Fruit fly (Drosophila melanogaster) whole organism, embryonic: Measurements from ENCODE around the gene CG46244.

ENCODE experiments used
- ATbp ChIP-seq: fragments of 200-800 bp; sonication (Bioruptor generic); optimal IDR thresholded peaks from 2 replicates; lab custom pipeline; 2017; ENCODE audit warnings: missing biosample characterization, mild to moderate bottlenecking, missing genetic modification characterization, missing genetic modification reagents
- Bdp1 ChIP-seq: fragments of 200-800 bp; sonication (Bioruptor generic); optimal IDR thresholded peaks from 3 replicates; lab custom pipeline; 2016; ENCODE audit warnings: missing biosample characterization, missing genetic modification characterization
- C15 ChIP-seq: fragments of 200-800 bp; sonication (Bioruptor generic); IDR thresholded peaks from 3 replicates; pipeline ENCODE4 v1.3.6; 2022; ENCODE audit warnings: missing biosample characterization, missing genetic modification characterization
- CG10209 ChIP-seq: fragments of 200-800 bp; sonication (Bioruptor generic); optimal IDR thresholded peaks from 3 replicates; lab custom pipeline; 2017; ENCODE audit warnings: missing biosample characterization, mild to moderate bottlenecking, missing genetic modification characterization, missing genetic modification reagents
- CG11093 ChIP-seq: fragments of 200-800 bp; sonication (Bioruptor generic); IDR thresholded peaks from 3 replicates; pipeline ENCODE4 v1.3.6; 2022; ENCODE audit warnings: missing biosample characterization, missing genetic modification characterization
- CG11456 ChIP-seq: fragments of 200-800 bp; sonication (Bioruptor generic); IDR thresholded peaks from 3 replicates; pipeline ENCODE4 v1.3.6; 2022; ENCODE audit warnings: missing biosample characterization, missing genetic modification characterization
- CG11695 ChIP-seq: fragments of 200-800 bp; sonication (Bioruptor generic); IDR thresholded peaks from 3 replicates; pipeline ENCODE4 v1.3.6; 2022; ENCODE audit warnings: missing biosample characterization, missing genetic modification characterization
- CG13296 ChIP-seq: fragments of 200-800 bp; sonication (Bioruptor generic); optimal IDR thresholded peaks from 3 replicates; lab custom pipeline; 2018; ENCODE audit warnings: missing biosample characterization, mild to moderate bottlenecking, missing genetic modification characterization
- CG2116 ChIP-seq: fragments of 200-800 bp; sonication (Bioruptor generic); optimal IDR thresholded peaks from 3 replicates; lab custom pipeline; 2018; ENCODE audit warnings: missing biosample characterization, mild to moderate bottlenecking, missing genetic modification characterization
- CG34224 ChIP-seq: fragments of 200-800 bp; sonication (Bioruptor generic); IDR thresholded peaks from 3 replicates; pipeline ENCODE4 v1.3.6; 2022; ENCODE audit warnings: missing biosample characterization, missing genetic modification characterization; ENCODE audit not compliant: partially characterized antibody
- CG4424 ChIP-seq: fragments of 200-800 bp; sonication (Bioruptor generic); optimal IDR thresholded peaks from 3 replicates; lab custom pipeline; 2016; ENCODE audit warnings: missing biosample characterization, missing genetic modification characterization
- CG4730 ChIP-seq: fragments of 200-800 bp; sonication (Bioruptor generic); IDR thresholded peaks from 2 replicates; pipeline ENCODE4 v1.3.6; 2022; ENCODE audit warnings: missing biosample characterization, missing genetic modification characterization
- CG7963 ChIP-seq: fragments of 200-800 bp; sonication (Bioruptor generic); IDR thresholded peaks from 3 replicates; pipeline ENCODE4 v1.3.6; 2022; ENCODE audit warnings: missing biosample characterization, missing genetic modification characterization; ENCODE audit not compliant: partially characterized antibody
- CG8388 ChIP-seq: fragments of 200-800 bp; sonication (Bioruptor generic); optimal IDR thresholded peaks from 2 replicates; lab custom pipeline; 2019; ENCODE audit warnings: missing biosample characterization, mild to moderate bottlenecking, missing genetic modification characterization, moderate library complexity
- CG8478 ChIP-seq: fragments of >200 bp; optimal IDR thresholded peaks from 2 replicates; lab custom pipeline; 2018
- Chrac-16 ChIP-seq: fragments of 200-800 bp; sonication (Bioruptor generic); optimal IDR thresholded peaks from 3 replicates; lab custom pipeline; 2016; ENCODE audit warnings: missing biosample characterization, missing genetic modification characterization
- D ChIP-seq, 2 experiments: fragments of 200-800 bp in 1 of 2; fragments of >200 bp in 1 of 2; sonication (Bioruptor generic) in 1 of 2; optimal IDR thresholded peaks; 2 replicates in 1 of 2; 3 replicates in 1 of 2; lab custom pipeline; 2017; ENCODE audit warnings: mild to moderate bottlenecking in 1 of 2, missing biosample characterization in 1 of 2, missing genetic modification characterization in 1 of 2, missing genetic modification reagents in 1 of 2
- E2f2 ChIP-seq: fragments of 200-800 bp; sonication (Bioruptor generic); IDR thresholded peaks from 2 replicates; pipeline ENCODE4 v1.3.6; 2022; ENCODE audit warnings: missing biosample characterization, missing genetic modification characterization
- Fer3 ChIP-seq: fragments of 200-800 bp; sonication (Bioruptor generic); optimal IDR thresholded peaks from 2 replicates; lab custom pipeline; 2018; ENCODE audit warnings: missing biosample characterization, mild to moderate bottlenecking, missing genetic modification characterization, moderate library complexity
- H15 ChIP-seq: fragments of 200-800 bp; sonication (Bioruptor generic); IDR thresholded peaks from 3 replicates; pipeline ENCODE4 v1.3.6; 2022; ENCODE audit warnings: missing biosample characterization, missing genetic modification characterization
- Hr78 ChIP-seq, 2 experiments: fragments of 200-800 bp in 1 of 2; fragments of >200 bp in 1 of 2; sonication (Bioruptor generic) in 1 of 2; optimal IDR thresholded peaks; 2 replicates each; lab custom pipeline; 2017 to 2019; ENCODE audit warnings: missing biosample characterization in 2 of 2, missing genetic modification characterization in 2 of 2, mild to moderate bottlenecking in 1 of 2, moderate library complexity in 1 of 2
- Hsf ChIP-seq: fragments of 200-800 bp; sonication (Bioruptor generic); optimal IDR thresholded peaks from 3 replicates; lab custom pipeline; 2016; ENCODE audit warnings: missing biosample characterization, missing genetic modification characterization
- Nf-YA ChIP-seq: fragments of 200-800 bp; sonication (Bioruptor generic); IDR thresholded peaks from 2 replicates; pipeline ENCODE4 v1.3.6; 2022; ENCODE audit warnings: missing biosample characterization, missing genetic modification characterization
- Side ChIP-seq: fragments of 200-800 bp; sonication (Bioruptor generic); optimal IDR thresholded peaks from 2 replicates; lab custom pipeline; 2016; ENCODE audit warnings: missing biosample characterization, missing genetic modification characterization
- Xbp1 ChIP-seq: fragments of 200-800 bp; sonication (Bioruptor generic); optimal IDR thresholded peaks from 3 replicates; lab custom pipeline; 2016; ENCODE audit warnings: missing biosample characterization, mild to moderate bottlenecking, missing genetic modification characterization
- al ChIP-seq: fragments of 200-800 bp; sonication (Bioruptor generic); IDR thresholded peaks from 2 replicates; pipeline ENCODE4 v1.3.6; 2022; ENCODE audit warnings: missing biosample characterization, missing genetic modification characterization
- bab2 ChIP-seq: fragments of 200-800 bp; sonication (Bioruptor generic); optimal IDR thresholded peaks from 2 replicates; lab custom pipeline; 2016; ENCODE audit warnings: missing biosample characterization, missing genetic modification characterization
- chn ChIP-seq: fragments of 200-800 bp; sonication (Bioruptor generic); optimal IDR thresholded peaks from 2 replicates; lab custom pipeline; 2016; ENCODE audit warnings: missing biosample characterization, missing genetic modification characterization
- dmrt99B ChIP-seq: fragments of 200-800 bp; sonication (Bioruptor generic); optimal IDR thresholded peaks from 2 replicates; lab custom pipeline; 2018; ENCODE audit warnings: missing biosample characterization, mild to moderate bottlenecking, missing genetic modification characterization, moderate library complexity
- gcm2 ChIP-seq: fragments of 200-800 bp; sonication (Bioruptor generic); optimal IDR thresholded peaks from 2 replicates; lab custom pipeline; 2016; ENCODE audit warnings: missing biosample characterization, missing genetic modification characterization
- gfzf ChIP-seq: fragments of 200-800 bp; sonication (Bioruptor generic); optimal IDR thresholded peaks from 2 replicates; lab custom pipeline; 2016; ENCODE audit warnings: missing biosample characterization, mild to moderate bottlenecking, missing genetic modification characterization, moderate library complexity
- gt ChIP-seq: fragments of 200-800 bp; sonication (Bioruptor generic); IDR thresholded peaks from 2 replicates; pipeline ENCODE4 v1.3.6; 2022; ENCODE audit warnings: missing biosample characterization, missing genetic modification characterization
- hbn ChIP-seq: fragments of 200-800 bp; sonication (Bioruptor generic); IDR thresholded peaks from 2 replicates; pipeline ENCODE4 v1.3.6; 2022; ENCODE audit warnings: missing biosample characterization, missing genetic modification characterization; ENCODE audit not compliant: partially characterized antibody
- klu ChIP-seq: fragments of 200-800 bp; sonication (Bioruptor generic); IDR thresholded peaks from 2 replicates; pipeline ENCODE4 v1.3.6; 2022; ENCODE audit warnings: missing biosample characterization, missing genetic modification characterization
- pb ChIP-seq: fragments of 200-800 bp; sonication (Bioruptor generic); optimal IDR thresholded peaks from 3 replicates; lab custom pipeline; 2016; ENCODE audit warnings: missing biosample characterization, missing genetic modification characterization
- phol ChIP-seq: fragments of 200-800 bp; sonication (Bioruptor generic); optimal IDR thresholded peaks from 3 replicates; lab custom pipeline; 2018; ENCODE audit warnings: missing biosample characterization, mild to moderate bottlenecking, missing genetic modification characterization, moderate library complexity
- prd ChIP-seq, 3 experiments: fragments of >200 bp in 2 of 3; fragments of 200-800 bp in 1 of 3; sonication (Bioruptor generic) in 1 of 3; optimal IDR thresholded peaks in 2 of 3; IDR thresholded peaks in 1 of 3; 2 replicates in 2 of 3; 3 replicates in 1 of 3; pipeline versions ENCODE4 v1.3.6 to Lab custom; 2017 to 2022; ENCODE audit warnings: missing biosample characterization in 1 of 3, missing genetic modification characterization in 1 of 3
- repo ChIP-seq: fragments of 200-800 bp; sonication (Bioruptor generic); optimal IDR thresholded peaks from 2 replicates; lab custom pipeline; 2016; ENCODE audit warnings: missing biosample characterization, missing genetic modification characterization
- sc ChIP-seq, 3 experiments: fragments of >200 bp in 2 of 3; fragments of 200-800 bp in 1 of 3; sonication (Bioruptor generic) in 1 of 3; optimal IDR thresholded peaks; 2 replicates in 2 of 3; 3 replicates in 1 of 3; lab custom pipeline; 2017; ENCODE audit warnings: mild to moderate bottlenecking in 1 of 3, missing biosample characterization in 1 of 3, missing genetic modification characterization in 1 of 3, missing genetic modification reagents in 1 of 3
- sim ChIP-seq: fragments of 200-800 bp; sonication (Bioruptor generic); IDR thresholded peaks from 2 replicates; pipeline ENCODE4 v1.3.6; 2022; ENCODE audit warnings: missing biosample characterization, missing genetic modification characterization
- slbo ChIP-seq: fragments of 200-800 bp; sonication (Bioruptor generic); IDR thresholded peaks from 2 replicates; pipeline ENCODE4 v1.3.6; 2022; ENCODE audit warnings: missing biosample characterization, missing genetic modification characterization
- slou ChIP-seq: fragments of 200-800 bp; sonication (Bioruptor generic); optimal IDR thresholded peaks from 3 replicates; lab custom pipeline; 2016; ENCODE audit warnings: missing biosample characterization, missing genetic modification characterization
- sob ChIP-seq: fragments of 200-800 bp; sonication (Bioruptor generic); IDR thresholded peaks from 2 replicates; pipeline ENCODE4 v1.3.6; 2022; ENCODE audit warnings: missing biosample characterization, missing genetic modification characterization
- tap ChIP-seq: fragments of 200-800 bp; optimal IDR thresholded peaks from 3 replicates; lab custom pipeline; 2019; ENCODE audit warnings: missing biosample characterization, mild to moderate bottlenecking, missing genetic modification characterization, moderate library complexity
- tna ChIP-seq: fragments of 200-800 bp; sonication (Bioruptor generic); IDR thresholded peaks from 2 replicates; pipeline ENCODE4 v1.3.6; 2022; ENCODE audit warnings: missing biosample characterization, missing genetic modification characterization; ENCODE audit not compliant: partially characterized antibody
- ttk ChIP-seq: fragments of 200-800 bp; sonication (Bioruptor generic); IDR thresholded peaks from 2 replicates; pipeline ENCODE4 v2.1.2; 2022; ENCODE audit warnings: missing biosample characterization, missing genetic modification characterization

The CG46244 gene

dm6 chr2L:19586436-19587333 lies 19.7 kb upstream of the CG46244 start, which contains the start of gene Lar (continued):
- TF ChIP-seq CG11456 (GFP tag; lab: Robert Waterston, UW) (peak; percentile 69; the same call in 2 of the 3 replicates), klu (GFP tag; lab: Robert Waterston, UW) (no peak), hbn (no peak), pb (GFP tag; lab: Kevin White, UChicago) (peak; percentile 23), Chrac-16 (GFP tag; lab: Kevin White, UChicago) (peak; percentile 35), CG13296 (GFP tag; lab: Kevin White, UChicago) (peak; percentile 64), phol (tag; lab: Kevin White, UChicago) (peak; percentile 58), tna (GFP tag; lab: Robert Waterston, UW) (no peak), CG11093 (no peak), ttk (GFP tag; lab: Robert Waterston, UW) (no peak), Hr78 (GFP tag; optimal IDR thresholded peaks at IDR 0.05; lab: Kevin White, UChicago) (no peak), C15 (no peak), slbo (GFP tag; lab: Robert Waterston, UW) (peak; percentile 78), dmrt99B (tag; lab: Kevin White, UChicago) (peak; percentile 45), E2f2 (GFP tag; lab: Robert Waterston, UW) (peak; percentile 57), tap (tag; lab: Kevin White, UChicago) (no peak), gfzf (GFP tag; lab: Kevin White, UChicago) (peak; percentile 24), sob (GFP tag; lab: Robert Waterston, UW) (peak; percentile 27; the same call in 1 of the 2 replicates), gt (GFP tag; lab: Robert Waterston, UW) (no peak), CG4730 (GFP tag; lab: Robert Waterston, UW) (0 out of 2 replicates have a peak, but pooled peaks have one; percentile 9), prd (optimal IDR thresholded peaks at IDR 0.05; lab: Kevin White, UChicago) (no peak), prd (GFP tag; IDR thresholded peaks at IDR 0.05; lab: Robert Waterston, UW) (peak; percentile 65; the same call in 1 of the 3 replicates), Bdp1 (GFP tag; lab: Kevin White, UChicago) (peak; percentile 42), al (GFP tag; lab: Robert Waterston, UW) (peak; percentile 43; the same call in 1 of the 2 replicates), CG11695 (GFP tag; lab: Robert Waterston, UW) (peak; percentile 59; the same call in 1 of the 3 replicates), ATbp (no peak), Hsf (GFP tag; lab: Kevin White, UChicago) (peak; percentile 69), CG8388 (peak; percentile 42), Xbp1 (GFP tag; lab: Kevin White, UChicago) (peak; percentile 68), gcm2 (GFP tag; lab: Kevin White, UChicago) (peak; percentile 47), CG8478 (lab: Kevin White, UChicago) (no peak), Fer3 (tag; lab: Kevin White, UChicago) (peak; percentile 38), chn (GFP tag; lab: Kevin White, UChicago) (peak; percentile 61), D (optimal IDR thresholded peaks at IDR 0.05; lab: Kevin White, UChicago) (no peak), D (GFP tag; optimal IDR thresholded peaks at IDR 0.05; lab: Kevin White, UChicago) (peak; percentile 1), CG34224 (0 out of 3 replicates have a peak, but pooled peaks have one; percentile 35), bab2 (GFP tag; lab: Kevin White, UChicago) (peak; percentile 53), Side (peak; percentile 74), Nf-YA (GFP tag; lab: Robert Waterston, UW) (0 out of 2 replicates have a peak, but pooled peaks have one; percentile 32), slou (GFP tag; lab: Kevin White, UChicago) (peak; percentile 36), CG7963 (GFP tag; lab: Robert Waterston, UW) (no peak), sim (GFP tag; lab: Robert Waterston, UW) (peak; percentile 54; the same call in 1 of the 2 replicates), repo (GFP tag; lab: Kevin White, UChicago) (peak; percentile 11), CG10209 (peak; percentile 47), CG2116 (GFP tag; lab: Kevin White, UChicago) (peak; percentile 36), H15 (GFP tag; lab: Robert Waterston, UW) (0 out of 3 replicates have a peak, but pooled peaks have one; percentile 9), sc (optimal IDR thresholded peaks at IDR 0.05; lab: Kevin White, UChicago) (no peak), sc (GFP tag; optimal IDR thresholded peaks at IDR 0.05; lab: Kevin White, UChicago) (no peak), CG4424 (GFP tag; lab: Kevin White, UChicago) (peak; percentile 71)
